Worm (Caenorhabditis elegans): ENCODE data around the gene B0348.2.

- no peak for TF ChIP-seq elt-3 (tag; optimal IDR thresholded peaks at IDR 0.05)
- TF ChIP-seq ama-1 (optimal IDR thresholded peaks at IDR 0.05), result no peak
Observed at ce11 chrV:28270-28669, 16.8 kb upstream of the B0348.2 start.
